Fruit fly (Drosophila melanogaster): ENCODE data around the gene Nup205.

The Nup205 gene

DNA sequence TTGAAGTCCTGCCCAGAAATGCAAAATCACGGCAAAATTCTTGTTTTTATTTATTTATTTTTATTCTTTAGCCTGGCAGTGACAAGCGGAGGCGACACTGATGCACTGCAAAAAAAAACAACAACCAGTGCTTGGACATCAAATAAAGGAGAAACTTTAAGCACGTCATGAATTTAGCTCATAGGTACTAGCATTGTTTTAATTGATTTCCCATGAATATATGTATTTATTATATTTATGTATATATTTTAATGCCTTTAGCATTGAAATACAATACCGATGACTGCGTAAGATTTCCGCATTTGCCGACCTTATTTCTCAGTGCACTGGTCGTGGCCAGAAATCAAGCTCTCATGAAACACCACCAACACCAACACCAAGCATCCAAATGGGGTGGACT, 33.4 kb upstream of the Nup205 start (continued):
- TF ChIP-seq Atf-2 (GFP tag; optimal IDR thresholded peaks at IDR 0.05) (no peak), CG17361 (GFP tag; IDR thresholded peaks at IDR 0.05) (peak; percentile 31; the same call in 1 of the 3 replicates), ac (GFP tag; optimal IDR thresholded peaks at IDR 0.05) (no peak), CG6689 (GFP tag; IDR thresholded peaks at IDR 0.05) (no peak), Sox102F (GFP tag; optimal IDR thresholded peaks at IDR 0.05) (peak; percentile 40), CG34422 (GFP tag; IDR thresholded peaks at IDR 0.05) (no peak), CG13296 (GFP tag; optimal IDR thresholded peaks at IDR 0.05) (peak; percentile 1), CG31441 (GFP tag; IDR thresholded peaks at IDR 0.05) (0 out of 2 replicates have a peak, but pooled peaks have one; percentile 22), bowl (GFP tag; IDR thresholded peaks at IDR 0.05) (no peak), CG7839 (tag; optimal IDR thresholded peaks at IDR 0.05) (peak; percentile 42), ken (GFP tag; IDR thresholded peaks at IDR 0.05) (peak; percentile 43; the same call in 1 of the 3 replicates), zen2 (GFP tag; IDR thresholded peaks at IDR 0.05; ENCODE audit: partially characterized antibody) (no peak), slbo (GFP tag; IDR thresholded peaks at IDR 0.05) (0 out of 2 replicates have a peak, but pooled peaks have one; percentile 18), CG30403 (GFP tag; optimal IDR thresholded peaks at IDR 0.05) (peak; percentile 9), Deaf1 (tag; optimal IDR thresholded peaks at IDR 0.05) (no peak), stc (GFP tag; IDR thresholded peaks at IDR 0.05) (no peak), MTF-1 (GFP tag; optimal IDR thresholded peaks at IDR 0.05; ENCODE audit: borderline replicate concordance) (no peak), Med (GFP tag) (peak; percentile 54), Hsf (GFP tag; optimal IDR thresholded peaks at IDR 0.05) (no peak)

dm6 chrX:19823980-19824379, 28.0 kb upstream of the Nup205 start, which contains the start of gene SkpE:
SkpE (minus strand) TSS chrX:19824080.
- TF ChIP-seq CG14710 (tag; optimal IDR thresholded peaks at IDR 0.05) (peak; percentile 83), stwl (tag; optimal IDR thresholded peaks at IDR 0.05) (peak; percentile 15), TFAM (GFP tag; optimal IDR thresholded peaks at IDR 0.05) (no peak)

DNA sequence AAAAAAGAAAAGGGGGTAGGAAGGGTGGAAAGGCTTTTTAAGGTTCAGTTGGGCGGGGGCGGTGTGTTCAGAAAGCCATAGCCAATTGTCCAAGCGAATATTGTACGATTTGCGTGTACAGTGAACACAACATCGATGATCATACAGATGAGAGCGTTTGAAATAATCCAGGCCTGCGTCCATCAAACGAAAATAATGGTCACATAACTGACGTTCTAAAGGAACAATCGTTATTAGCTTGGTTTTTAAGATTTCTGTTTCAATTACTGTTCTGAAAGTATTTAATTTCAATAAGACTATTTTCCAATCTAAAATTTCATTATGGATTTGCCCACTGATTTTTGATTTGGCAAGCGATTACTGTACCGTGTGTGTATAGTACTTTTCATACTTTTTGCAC, 26.8 kb upstream of the Nup205 start:
- TF ChIP-seq bsh (GFP tag; optimal IDR thresholded peaks at IDR 0.05) (peak in 1 of 2 experiments; percentile 5), CG2120 (GFP tag; optimal IDR thresholded peaks at IDR 0.05) (peak; percentile 44), Xbp1 (GFP tag; optimal IDR thresholded peaks at IDR 0.05) (no peak), CG7556 (GFP tag; optimal IDR thresholded peaks at IDR 0.05) (peak; percentile 24), prd (optimal IDR thresholded peaks at IDR 0.05) (no peak), prd (GFP tag; IDR thresholded peaks at IDR 0.05) (peak; percentile 30; the same call in 1 of the 3 replicates), CoRest (tag; optimal IDR thresholded peaks at IDR 0.05) (peak; percentile 4), hkb (optimal IDR thresholded peaks at IDR 0.05) (no peak), hkb (GFP tag; IDR thresholded peaks at IDR 0.05) (no peak), CG15269 (tag; optimal IDR thresholded peaks at IDR 0.05) (no peak), CG17361 (GFP tag; IDR thresholded peaks at IDR 0.05) (0 out of 3 replicates have a peak, but pooled peaks have one; percentile 17), Scr (GFP tag; IDR thresholded peaks at IDR 0.05; ENCODE audit: partially characterized antibody) (no peak), CG17359 (tag; optimal IDR thresholded peaks at IDR 0.05) (no peak), CG4404 (GFP tag; IDR thresholded peaks at IDR 0.05) (0 out of 2 replicates have a peak, but pooled peaks have one; percentile 9), CG2875 (GFP tag; optimal IDR thresholded peaks at IDR 0.05) (no peak), CG12769 (tag; optimal IDR thresholded peaks at IDR 0.05) (peak; percentile 1), Bgb (GFP tag; IDR thresholded peaks at IDR 0.05; ENCODE audit: partially characterized antibody) (no peak), Six4 (GFP tag; optimal IDR thresholded peaks at IDR 0.05) (no peak), row (GFP tag; IDR thresholded peaks at IDR 0.05) (peak; percentile 30; the same call in 1 of the 3 replicates), Blimp-1 (GFP tag; optimal IDR thresholded peaks at IDR 0.05) (no peak), CG15073 (GFP tag; optimal IDR thresholded peaks at IDR 0.05) (no peak), eve (GFP tag; optimal IDR thresholded peaks at IDR 0.05) (peak in 1 of 2 experiments; percentile 17), Oli (tag; optimal IDR thresholded peaks at IDR 0.05) (peak; percentile 13), CG2678 (tag; optimal IDR thresholded peaks at IDR 0.05) (peak; percentile 43), Hmr (GFP tag; optimal IDR thresholded peaks at IDR 0.05) (peak; percentile 20), CG13424 (tag; optimal IDR thresholded peaks at IDR 0.05) (peak; percentile 30), CG11504 (tag; optimal IDR thresholded peaks at IDR 0.05) (peak; percentile 40)

Data from whole organism, embryonic.